Fruit fly (Drosophila melanogaster) whole organism, larva: ENCODE data around the gene MED30.
A peak's percentile ranks its signal among the peaks of the same experiment; 100 is the strongest.

ENCODE experiments used
- noc ChIP-seq: fragments of 200-800 bp; sonication (Bioruptor generic); optimal IDR thresholded peaks from 3 replicates; lab custom pipeline; 2019; ENCODE audit warnings: missing biosample characterization, mild to moderate bottlenecking, missing genetic modification characterization, moderate library complexity

MED30 gene

dm6 chr3L:654019-654418 lies at the start of gene MED30, which contains the start of gene Rev1:
Gene MED30, minus strand, starts transcription at chr3L:654089.
Gene Rev1, plus strand, starts transcription at chr3L:654363.
- peak; percentile 92 for TF ChIP-seq noc

dm6 chr3L:703160-703793 lies 49.4 kb upstream of the MED30 start:
- TF ChIP-seq noc = no peak

- TF ChIP-seq noc = no peak
Measured at dm6 chr3L:701798-702635, 48.1 kb upstream of the MED30 start.

- peak; percentile 43 for TF ChIP-seq noc
Measured at dm6 chr3L:700160-700917, 46.5 kb upstream of the MED30 start.

- TF ChIP-seq noc = no peak
Measured at dm6 chr3L:699368-700150, 45.7 kb upstream of the MED30 start.

dm6 chr3L:698748-699367 lies 45.0 kb upstream of the MED30 start, which contains the start of gene CG13894:
Gene CG13894, minus strand, starts transcription at chr3L:699144.
- no peak for TF ChIP-seq noc

- TF ChIP-seq noc = no peak
Measured at dm6 chr3L:697724-698123, 43.8 kb upstream of the MED30 start.

- no peak for TF ChIP-seq noc
Measured at dm6 chr3L:697055-697427, 43.2 kb upstream of the MED30 start.

dm6 chr3L:696404-697054 lies 42.6 kb upstream of the MED30 start:
- peak; percentile 85 for TF ChIP-seq noc

- TF ChIP-seq noc = no peak
Measured at dm6 chr3L:695510-695909, 41.6 kb upstream of the MED30 start.

- TF ChIP-seq noc = no peak
Measured at dm6 chr3L:692699-693098, 38.8 kb upstream of the MED30 start, which contains the start of gene Vti1a. Gene Vti1a, minus strand, starts transcription at chr3L:692919.

- TF ChIP-seq noc = no peak
Measured at dm6 chr3L:690031-690686, 36.3 kb upstream of the MED30 start, which contains the start of the genes CG32483 and RabX6. Gene CG32483, minus strand, starts transcription at chr3L:690081. Gene RabX6, plus strand, starts transcription at chr3L:690517.

- peak; percentile 21 for TF ChIP-seq noc
Measured at dm6 chr3L:687858-688257, 34.0 kb upstream of the MED30 start, which contains the start of gene hiro. Gene hiro, minus strand, starts transcription at chr3L:687958.

- TF ChIP-seq noc = no peak
Measured at dm6 chr3L:685441-685804, 31.5 kb upstream of the MED30 start, which contains the start of gene ebd1. Gene ebd1, minus strand, starts transcription at chr3L:685549.
